Worm (Caenorhabditis elegans) whole organism, late embryonic: ENCODE data around the gene srh-5.
A peak's percentile ranks its signal among the peaks of the same experiment; 100 is the strongest.

Experiments used
- C08G9.2 ChIP-seq: sonication (generic microtip); optimal IDR thresholded peaks from 2 replicates; lab custom pipeline; 2016; ENCODE audit warnings: mild to moderate bottlenecking, missing genetic modification characterization, moderate library complexity, missing compliant biosample characterization
- C38D4.7 ChIP-seq: fragments of 200-800 bp; sonication (Bioruptor generic); optimal IDR thresholded peaks from 2 replicates; lab custom pipeline; 2018; ENCODE audit warnings: mild to moderate bottlenecking, missing genetic modification characterization, moderate library complexity, missing compliant biosample characterization
- F13H6.1 ChIP-seq: sonication (generic microtip); optimal IDR thresholded peaks from 2 replicates; lab custom pipeline; 2016; ENCODE audit warnings: missing genetic modification characterization, missing compliant biosample characterization
- ama-1 ChIP-seq: fragments of 150-350 bp; optimal IDR thresholded peaks from 2 replicates; lab custom pipeline; 2014
- ceh-18 ChIP-seq: sonication (generic microtip); optimal IDR thresholded peaks from 2 replicates; lab custom pipeline; 2016; ENCODE audit warnings: missing genetic modification characterization, missing compliant biosample characterization
- ceh-19 ChIP-seq: fragments of 200-800 bp; sonication (Bioruptor generic); optimal IDR thresholded peaks from 2 replicates; lab custom pipeline; 2018; ENCODE audit warnings: mild to moderate bottlenecking, missing genetic modification characterization, missing compliant biosample characterization
- ceh-2 ChIP-seq: sonication (generic microtip); optimal IDR thresholded peaks from 2 replicates; lab custom pipeline; 2016; ENCODE audit warnings: missing genotype, missing genetic modification characterization, missing compliant biosample characterization
- ceh-24 ChIP-seq: sonication (generic microtip); optimal IDR thresholded peaks from 2 replicates; lab custom pipeline; 2016; ENCODE audit warnings: mild to moderate bottlenecking, missing genetic modification characterization, missing compliant biosample characterization
- ceh-31 ChIP-seq: sonication (generic microtip); optimal IDR thresholded peaks from 2 replicates; lab custom pipeline; 2016; ENCODE audit warnings: missing genetic modification characterization, missing compliant biosample characterization
- ceh-34 ChIP-seq: sonication (generic microtip); optimal IDR thresholded peaks from 2 replicates; lab custom pipeline; 2016; ENCODE audit warnings: mild to moderate bottlenecking, missing genetic modification characterization, missing compliant biosample characterization
- ceh-45 ChIP-seq: fragments of 200-800 bp; sonication (Bioruptor generic); IDR thresholded peaks from 2 replicates; pipeline ENCODE4 v1.3.6; 2022; ENCODE audit warnings: missing genetic modification reagents, missing genetic modification characterization, missing compliant biosample characterization
- ceh-6 ChIP-seq: fragments of 200-800 bp; sonication (Bioruptor generic); optimal IDR thresholded peaks from 2 replicates; lab custom pipeline; 2018; ENCODE audit warnings: mild to moderate bottlenecking, missing genetic modification characterization, missing compliant biosample characterization
- ceh-9 ChIP-seq: sonication (generic microtip); optimal IDR thresholded peaks from 2 replicates; lab custom pipeline; 2016; ENCODE audit warnings: mild to moderate bottlenecking, missing genetic modification characterization, inconsistent platforms, missing compliant biosample characterization
- dve-1 ChIP-seq: sonication (generic microtip); optimal IDR thresholded peaks from 2 replicates; lab custom pipeline; 2017; ENCODE audit warnings: antibody characterized with exemption, mild to moderate bottlenecking, missing genetic modification characterization, missing compliant biosample characterization
- elt-4 ChIP-seq: sonication (generic microtip); optimal IDR thresholded peaks from 2 replicates; lab custom pipeline; 2016; ENCODE audit warnings: missing genetic modification characterization, missing compliant biosample characterization
- ets-4 ChIP-seq: sonication (generic microtip); optimal IDR thresholded peaks from 2 replicates; lab custom pipeline; 2016; ENCODE audit warnings: missing genetic modification characterization, missing compliant biosample characterization
- eyg-1 ChIP-seq: sonication (generic microtip); optimal IDR thresholded peaks from 2 replicates; lab custom pipeline; 2016; ENCODE audit warnings: missing genotype, missing genetic modification characterization, missing compliant biosample characterization
- fkh-6 ChIP-seq: sonication (generic microtip); optimal IDR thresholded peaks from 2 replicates; lab custom pipeline; 2016; ENCODE audit warnings: missing genetic modification characterization, missing compliant biosample characterization
- hlh-13 ChIP-seq: fragments of 200-800 bp; sonication (Bioruptor generic); optimal IDR thresholded peaks from 2 replicates; lab custom pipeline; 2018; ENCODE audit warnings: mild to moderate bottlenecking, missing genetic modification characterization, missing compliant biosample characterization
- hlh-30 ChIP-seq: sonication (generic microtip); optimal IDR thresholded peaks from 2 replicates; lab custom pipeline; 2017; ENCODE audit warnings: antibody characterized with exemption, missing genetic modification characterization, missing compliant biosample characterization; ENCODE audit not compliant: insufficient read depth
- lim-6 ChIP-seq: sonication (generic microtip); optimal IDR thresholded peaks from 2 replicates; lab custom pipeline; 2016; ENCODE audit warnings: missing genetic modification characterization, missing compliant biosample characterization
- nhr-11 ChIP-seq: fragments of 150-350 bp; optimal IDR thresholded peaks from 2 replicates; lab custom pipeline; 2014; ENCODE audit warnings: missing biosample characterization, missing genetic modification characterization
- npax-4 ChIP-seq: sonication (generic microtip); optimal IDR thresholded peaks from 2 replicates; lab custom pipeline; 2016; ENCODE audit warnings: missing genetic modification characterization, missing compliant biosample characterization
- pag-3 ChIP-seq: sonication (generic microtip); optimal IDR thresholded peaks from 2 replicates; lab custom pipeline; 2016; ENCODE audit warnings: missing compliant biosample characterization, missing genetic modification characterization, borderline replicate concordance
- pha-4 ChIP-seq: fragments of 150-350 bp; optimal IDR thresholded peaks from 2 replicates; lab custom pipeline; 2018; ENCODE audit warnings: missing biosample characterization, missing genetic modification reagents, missing genetic modification characterization
- pqm-1 ChIP-seq: sonication (generic microtip); optimal IDR thresholded peaks from 2 replicates; lab custom pipeline; 2016; ENCODE audit warnings: missing genetic modification characterization, missing compliant biosample characterization
- rnt-1 ChIP-seq: sonication (generic microtip); optimal IDR thresholded peaks from 2 replicates; lab custom pipeline; 2016; ENCODE audit warnings: missing genetic modification characterization, missing compliant biosample characterization
- sdc-2 ChIP-seq: sonication (generic microtip); optimal IDR thresholded peaks from 2 replicates; lab custom pipeline; 2016; ENCODE audit warnings: missing genotype, missing genetic modification characterization, missing compliant biosample characterization
- sox-2 ChIP-seq: fragments of 200-800 bp; sonication (Bioruptor generic); IDR thresholded peaks from 2 replicates; pipeline ENCODE4 v1.3.6; 2022; ENCODE audit warnings: missing genetic modification reagents, missing genetic modification characterization, missing compliant biosample characterization
- sox-4 ChIP-seq: sonication (generic microtip); optimal IDR thresholded peaks from 2 replicates; lab custom pipeline; 2017; ENCODE audit warnings: mild to moderate bottlenecking, missing genetic modification characterization, inconsistent platforms, missing compliant biosample characterization
- tbx-7 ChIP-seq: sonication (generic microtip); optimal IDR thresholded peaks from 2 replicates; lab custom pipeline; 2016; ENCODE audit warnings: missing genotype, missing genetic modification characterization, missing compliant biosample characterization
- ttx-3 ChIP-seq: sonication (generic microtip); optimal IDR thresholded peaks from 2 replicates; lab custom pipeline; 2016; ENCODE audit warnings: missing genetic modification reagents, missing genetic modification characterization, missing compliant biosample characterization
- unc-3 ChIP-seq, 2 experiments: fragments of 200-800 bp in 1 of 2; sonication (Bioruptor generic) in 1 of 2; sonication (generic microtip) in 1 of 2; conservative IDR thresholded peaks in 1 of 2; optimal IDR thresholded peaks in 1 of 2; 2 replicates each; pipeline versions ENCODE4 v1.3.6 to Lab custom; 2016 to 2022; ENCODE audit warnings: missing compliant biosample characterization in 2 of 2, missing genetic modification characterization in 2 of 2, missing genetic modification reagents in 1 of 2
- unc-42 ChIP-seq: sonication (generic microtip); optimal IDR thresholded peaks from 2 replicates; lab custom pipeline; 2016; ENCODE audit warnings: missing genotype, missing genetic modification characterization, missing compliant biosample characterization
- unc-55 ChIP-seq: sonication (generic microtip); optimal IDR thresholded peaks from 2 replicates; lab custom pipeline; 2017; ENCODE audit warnings: missing biosample characterization, missing genetic modification reagents, missing genetic modification characterization
- unc-86 ChIP-seq: sonication (generic microtip); optimal IDR thresholded peaks from 2 replicates; lab custom pipeline; 2016; ENCODE audit warnings: missing genetic modification characterization, missing compliant biosample characterization
- zip-5 ChIP-seq: sonication (generic microtip); optimal IDR thresholded peaks from 2 replicates; lab custom pipeline; 2016; ENCODE audit warnings: missing genetic modification characterization, missing compliant biosample characterization
- ztf-16 ChIP-seq: sonication (generic microtip); optimal IDR thresholded peaks from 2 replicates; lab custom pipeline; 2017; ENCODE audit warnings: missing genetic modification characterization, missing compliant biosample characterization

Gene srh-5

DNA sequence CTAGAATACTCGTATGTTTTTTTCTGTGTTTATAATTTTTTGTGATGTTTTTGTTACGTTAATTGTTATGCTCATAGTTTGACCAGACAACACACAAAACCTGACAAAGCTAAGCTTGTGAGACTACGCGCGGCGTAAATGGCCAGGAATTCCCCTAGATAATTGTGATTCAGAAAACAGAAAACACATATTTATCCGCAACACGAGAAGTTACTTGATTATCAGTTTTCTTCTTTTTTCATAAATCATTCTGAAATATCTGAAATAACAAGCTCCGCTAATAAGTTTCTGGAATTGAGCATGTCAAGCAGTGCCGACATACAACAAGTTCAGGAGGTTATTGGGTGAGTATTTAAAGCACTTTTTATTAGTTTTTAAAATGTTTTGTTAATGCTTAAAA lies 25.5 kb downstream of the srh-5 start, which contains the start of gene srw-100:
Gene srw-100 (plus strand): TSS at position 301 of the 400 bp plus-strand sequence.
- TF ChIP-seq nhr-11 (tag; lab: Kevin White, UChicago): no peak
- TF ChIP-seq sdc-2: no peak
- no peak for TF ChIP-seq unc-42 (tag; lab: Kevin White, UChicago)
- TF ChIP-seq ceh-34 (tag; lab: Kevin White, UChicago): no peak
- no peak for TF ChIP-seq ceh-2 (tag; lab: Kevin White, UChicago)
- no peak for TF ChIP-seq ceh-18 (tag; lab: Kevin White, UChicago)
- TF ChIP-seq C08G9.2 (tag; lab: Kevin White, UChicago): no peak
- TF ChIP-seq ztf-16 (tag; lab: Kevin White, UChicago): no peak
- TF ChIP-seq unc-55 (GFP tag; lab: Kevin White, UChicago): no peak
- TF ChIP-seq ceh-31 (tag; lab: Kevin White, UChicago): no peak
- no peak for TF ChIP-seq eyg-1 (tag; lab: Kevin White, UChicago)
- no peak for TF ChIP-seq ceh-24 (tag; lab: Kevin White, UChicago)
- no peak for TF ChIP-seq unc-86 (tag; lab: Kevin White, UChicago)
- no peak for TF ChIP-seq ttx-3
- TF ChIP-seq lim-6: no peak
- TF ChIP-seq ceh-6 (GFP tag; lab: Kevin White, UChicago): no peak
- no peak for TF ChIP-seq sox-2 (GFP tag; lab: Robert Waterston, UW)
- no peak for TF ChIP-seq pag-3
- TF ChIP-seq ets-4 (tag; lab: Kevin White, UChicago): no peak

DNA sequence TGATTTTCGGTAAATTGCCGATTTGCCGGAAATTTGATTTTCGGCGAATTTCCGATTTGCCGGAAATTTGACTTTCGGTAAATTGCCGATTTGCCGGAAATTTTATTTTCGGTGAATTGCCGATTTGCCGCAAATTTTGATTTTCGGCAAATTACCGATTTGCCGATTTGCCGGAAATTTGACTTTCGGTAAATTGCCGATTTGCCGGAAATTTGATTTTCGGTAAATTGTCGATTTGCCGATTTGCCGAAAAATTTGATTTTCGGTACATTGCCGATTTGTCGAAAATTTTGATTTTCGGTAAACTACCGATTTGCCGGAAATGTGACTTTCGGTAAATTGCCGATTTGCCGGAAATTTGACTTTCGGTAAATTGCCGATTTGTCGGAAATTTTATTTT lies 28.3 kb downstream of the srh-5 start:
- TF ChIP-seq ceh-45 (GFP tag; lab: Robert Waterston, UW): 0 out of 2 replicates have a peak, but pooled peaks have one; percentile 67

DNA sequence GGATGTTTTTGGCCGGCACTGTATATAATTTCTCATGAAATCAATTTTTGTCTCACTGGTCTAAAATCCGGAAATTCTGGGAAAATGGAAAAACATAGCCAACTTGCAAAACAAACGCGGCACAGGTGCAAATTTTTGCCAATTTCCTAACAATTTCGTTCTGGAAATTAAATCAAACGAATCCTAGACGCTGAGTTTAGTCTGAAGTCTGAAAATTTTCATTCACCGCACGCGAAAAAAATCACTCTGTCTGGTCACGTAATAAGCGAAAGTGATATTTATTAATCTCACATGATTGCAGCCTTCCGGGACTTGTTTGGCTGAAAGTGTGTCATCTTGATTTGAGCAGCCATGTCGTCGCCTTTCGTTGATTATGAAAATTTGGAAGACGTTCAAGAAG lies 31.5 kb downstream of the srh-5 start, which contains the start of gene srw-103:
Gene srw-103 (plus strand): TSS at position 301 of the 400 bp plus-strand sequence.
- TF ChIP-seq lim-6 (no peak), ama-1 (lab: Kevin White, UChicago) (no peak), npax-4 (tag; lab: Kevin White, UChicago) (no peak), unc-55 (GFP tag; lab: Kevin White, UChicago) (no peak), elt-4 (tag; lab: Kevin White, UChicago) (no peak), C08G9.2 (tag; lab: Kevin White, UChicago) (no peak), ceh-45 (GFP tag; lab: Robert Waterston, UW) (no peak), F13H6.1 (tag; lab: Kevin White, UChicago) (no peak), C38D4.7 (GFP tag; lab: Kevin White, UChicago) (no peak), sdc-2 (no peak), tbx-7 (tag; lab: Kevin White, UChicago) (no peak), ceh-34 (tag; lab: Kevin White, UChicago) (no peak), ceh-2 (tag; lab: Kevin White, UChicago) (no peak), ets-4 (tag; lab: Kevin White, UChicago) (no peak), eyg-1 (tag; lab: Kevin White, UChicago) (no peak)

DNA sequence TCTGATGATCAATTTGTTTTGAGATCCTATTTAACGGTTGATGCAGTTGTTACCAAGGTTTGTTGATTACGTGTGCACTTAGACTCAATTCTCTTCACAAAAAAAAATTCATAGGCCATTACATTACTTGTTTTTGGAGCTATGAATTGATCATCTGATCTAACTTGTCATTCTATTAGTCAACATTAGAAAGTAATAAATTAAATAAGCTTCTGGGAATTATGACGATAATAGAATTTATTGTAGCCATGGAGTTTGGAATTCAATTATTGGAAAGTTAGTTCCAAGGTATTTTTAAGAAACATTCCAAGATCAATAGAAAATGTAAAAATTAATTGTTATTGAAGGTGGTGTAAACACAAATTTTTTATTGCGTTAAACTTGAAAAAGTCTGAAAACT lies 32.8 kb downstream of the srh-5 start:
- TF ChIP-seq dve-1 (tag; lab: Kevin White, UChicago) (no peak), ceh-31 (tag; lab: Kevin White, UChicago) (no peak), ets-4 (tag; lab: Kevin White, UChicago) (no peak), ceh-9 (tag; lab: Kevin White, UChicago) (no peak), sox-4 (no peak), lim-6 (no peak), pqm-1 (no peak), fkh-6 (no peak), pha-4 (tag; lab: Kevin White, UChicago) (no peak), hlh-13 (GFP tag; lab: Kevin White, UChicago) (no peak), rnt-1 (no peak)

DNA sequence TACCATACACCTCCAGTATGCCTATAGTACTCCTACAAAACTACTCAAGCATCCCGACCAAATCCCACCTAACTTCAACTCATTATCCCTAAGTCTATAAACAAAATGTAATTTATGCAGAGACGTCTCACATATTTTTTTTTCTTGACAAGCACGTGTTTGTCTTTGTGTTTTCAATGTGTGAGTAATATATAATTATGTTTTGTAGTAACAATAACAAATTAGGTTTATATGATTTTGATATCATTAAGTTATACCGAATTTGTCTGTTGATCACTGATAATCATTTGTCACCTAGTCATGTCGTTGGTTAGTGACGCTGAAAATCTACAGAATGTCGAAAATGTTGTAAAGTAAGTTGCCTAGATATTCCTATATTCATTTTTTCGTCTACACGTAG lies 34.5 kb downstream of the srh-5 start, which contains the start of gene srw-102:
Gene srw-102 (plus strand): TSS at position 301 of the 400 bp plus-strand sequence.
- TF ChIP-seq ceh-19 (no peak), hlh-30 (tag; lab: Kevin White, UChicago) (no peak), zip-5 (tag; lab: Kevin White, UChicago) (no peak), ceh-31 (tag; lab: Kevin White, UChicago) (no peak), unc-3 (GFP tag; conservative IDR thresholded peaks at IDR 0.05; lab: Robert Waterston, UW) (no peak), unc-3 (tag; optimal IDR thresholded peaks at IDR 0.05; lab: Kevin White, UChicago) (no peak)
